Worm (Caenorhabditis elegans): Measurements from ENCODE around the gene fbxa-42.

ce11 chrIII:2304149-2304548 lies 42.9 kb upstream of the fbxa-42 start:
- TF ChIP-seq mep-1 (tag; optimal IDR thresholded peaks at IDR 0.05) = no peak
- no peak for TF ChIP-seq blmp-1 (tag; optimal IDR thresholded peaks at IDR 0.05)
- TF ChIP-seq elt-3 (tag; optimal IDR thresholded peaks at IDR 0.05) = no peak
- no peak for TF ChIP-seq unc-62 (GFP tag; optimal IDR thresholded peaks at IDR 0.05)
- no peak for TF ChIP-seq mls-2 (tag; optimal IDR thresholded peaks at IDR 0.05)
- no peak for TF ChIP-seq ztf-11 (tag; optimal IDR thresholded peaks at IDR 0.05)
- TF ChIP-seq snpc-4 (tag; optimal IDR thresholded peaks at IDR 0.05) = no peak
- TF ChIP-seq lin-13 (tag; optimal IDR thresholded peaks at IDR 0.05) = no peak
- TF ChIP-seq nhr-237 (tag; optimal IDR thresholded peaks at IDR 0.05) = no peak
- TF ChIP-seq ces-1 (GFP tag; optimal IDR thresholded peaks at IDR 0.05) = no peak
- TF ChIP-seq nhr-12 (tag; optimal IDR thresholded peaks at IDR 0.05) = no peak
- TF ChIP-seq sptf-1 (tag; optimal IDR thresholded peaks at IDR 0.05) = no peak
